Worm (Caenorhabditis elegans): ENCODE measurements around the gene zip-7.
"Not testable (repeated sequence)": the region's sequence is repeated elsewhere in the genome, so short reads cannot be mapped to it uniquely, and the experiment has no call there.

Gene zip-7

ce11 chrIV:16505632-16506203 lies at the start of gene zip-7:
zip-7 (minus strand) TSS chrIV:16505682.
- TF ChIP-seq unc-62 (GFP tag; optimal IDR thresholded peaks at IDR 0.05) = no peak

DNA sequence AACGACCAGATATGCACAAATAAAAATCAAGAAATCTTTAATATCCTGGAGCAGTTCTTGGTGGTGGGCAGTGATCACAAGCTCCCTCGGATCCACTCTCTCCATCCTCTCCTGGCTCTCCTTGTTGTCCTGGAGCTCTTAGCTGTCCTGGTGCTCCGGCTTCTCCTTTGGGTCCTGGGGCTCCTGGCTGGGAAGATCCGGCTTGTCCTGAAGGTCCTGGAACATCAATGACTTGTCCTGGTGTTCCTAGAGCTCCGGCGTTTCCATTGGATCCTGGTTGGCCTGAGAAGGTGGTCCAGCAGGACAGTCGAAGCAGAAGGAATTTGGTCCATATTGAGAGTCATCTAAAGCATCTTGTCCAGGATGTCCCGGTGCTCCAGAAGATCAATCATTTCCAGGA lies 46.0 kb upstream of the zip-7 start:
- no peak for TF ChIP-seq unc-62 (GFP tag; optimal IDR thresholded peaks at IDR 0.05)

DNA sequence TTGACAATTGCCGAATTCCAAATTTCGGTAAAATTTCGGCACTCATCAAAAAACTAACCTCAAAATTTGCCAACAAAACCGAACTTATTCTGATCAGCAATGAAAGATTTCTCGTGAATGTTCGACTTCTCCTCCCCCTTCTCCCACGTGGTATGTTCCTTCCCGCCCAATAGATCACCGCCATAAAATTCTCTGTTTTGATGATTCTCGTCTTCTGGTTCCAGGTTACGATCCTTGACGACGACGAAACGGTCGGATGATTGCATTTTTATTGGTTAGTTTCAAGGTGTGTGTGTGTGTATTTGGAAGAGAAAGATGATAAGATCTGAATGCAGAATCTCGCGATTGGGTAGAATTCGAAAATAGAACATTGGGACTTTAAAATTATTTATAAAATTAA lies 37.2 kb upstream of the zip-7 start, which contains the start of gene uroc-1:
uroc-1 (minus strand) TSS at position 101 of the 400 bp plus-strand sequence.
- TF ChIP-seq unc-62 (GFP tag; optimal IDR thresholded peaks at IDR 0.05) = no peak

ce11 chrIV:16540540-16540939 lies 35.1 kb upstream of the zip-7 start:
- TF ChIP-seq unc-62 (GFP tag; optimal IDR thresholded peaks at IDR 0.05) = no peak

DNA sequence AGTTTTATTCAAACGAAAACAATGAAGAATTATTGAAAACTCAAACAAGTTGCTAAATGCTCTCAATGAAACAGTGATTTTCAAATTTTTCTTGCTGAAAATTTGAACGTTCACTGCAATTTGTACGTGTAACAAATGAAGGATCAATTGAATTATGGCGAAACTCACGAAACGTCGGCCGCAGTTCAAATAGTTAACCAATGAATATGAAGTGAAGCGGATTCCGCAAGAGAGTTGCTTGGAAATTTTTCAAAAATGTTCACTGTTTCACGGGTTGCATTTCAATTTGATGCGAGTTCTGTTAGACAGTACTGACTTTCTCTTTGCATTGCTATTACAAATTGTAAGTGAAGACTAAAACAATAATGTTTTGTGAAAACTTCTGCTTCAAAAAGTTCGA lies 29.4 kb upstream of the zip-7 start:
- TF ChIP-seq unc-62 (GFP tag; optimal IDR thresholded peaks at IDR 0.05) = no peak

DNA sequence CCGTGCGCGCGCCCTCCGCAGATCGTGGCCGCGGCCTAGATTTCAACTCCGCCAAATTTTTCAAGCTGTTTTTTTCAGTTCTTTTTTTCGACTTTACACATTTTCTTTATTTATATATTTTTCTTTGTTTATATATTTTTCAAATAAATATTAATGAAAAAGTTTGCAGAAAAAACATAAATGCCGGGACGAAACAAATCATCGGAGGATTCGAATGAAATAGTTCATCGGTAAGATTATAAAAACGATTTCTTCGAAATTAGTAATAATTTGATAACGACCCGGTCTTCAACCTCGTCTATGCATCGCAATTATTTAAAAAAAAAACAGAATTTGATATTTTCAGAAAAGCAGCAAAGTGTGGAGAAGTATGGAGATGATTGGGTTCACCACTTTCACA lies 27.9 kb upstream of the zip-7 start, which contains the start of gene Y51H4A.6:
Y51H4A.6 (plus strand) TSS at position 301 of the 400 bp plus-strand sequence.
- no peak for TF ChIP-seq unc-62 (GFP tag; optimal IDR thresholded peaks at IDR 0.05)

- TF ChIP-seq unc-62 (GFP tag; optimal IDR thresholded peaks at IDR 0.05) = no peak
These were observed 22.9 kb upstream of the zip-7 start, which contains the start of gene Y51H4A.937 for ce11 chrIV:16528375-16528774. Y51H4A.937 (plus strand) TSS chrIV:16528675.

DNA sequence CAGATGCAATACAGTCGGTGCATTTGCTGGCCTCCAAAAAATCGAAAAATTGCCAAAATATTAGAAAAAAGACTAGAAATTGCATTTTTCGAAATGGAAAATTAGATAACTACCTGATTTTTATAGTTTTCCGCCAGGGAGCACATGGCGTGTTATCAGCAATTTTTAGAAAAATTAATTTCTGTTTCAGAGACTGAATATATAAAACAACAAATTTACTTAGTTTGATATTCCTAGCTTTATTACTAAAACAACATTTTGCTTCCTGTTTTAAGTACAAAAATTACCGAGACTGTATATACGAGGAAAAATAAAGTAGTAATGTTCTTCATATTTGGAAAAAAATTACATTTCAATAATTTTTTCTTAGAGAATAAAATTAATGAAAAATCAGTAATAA lies 20.6 kb upstream of the zip-7 start, which contains the start of gene Y51H4A.5:
Y51H4A.5 (minus strand) TSS at position 101 of the 400 bp plus-strand sequence.
- TF ChIP-seq unc-62 (GFP tag; optimal IDR thresholded peaks at IDR 0.05) = no peak

DNA sequence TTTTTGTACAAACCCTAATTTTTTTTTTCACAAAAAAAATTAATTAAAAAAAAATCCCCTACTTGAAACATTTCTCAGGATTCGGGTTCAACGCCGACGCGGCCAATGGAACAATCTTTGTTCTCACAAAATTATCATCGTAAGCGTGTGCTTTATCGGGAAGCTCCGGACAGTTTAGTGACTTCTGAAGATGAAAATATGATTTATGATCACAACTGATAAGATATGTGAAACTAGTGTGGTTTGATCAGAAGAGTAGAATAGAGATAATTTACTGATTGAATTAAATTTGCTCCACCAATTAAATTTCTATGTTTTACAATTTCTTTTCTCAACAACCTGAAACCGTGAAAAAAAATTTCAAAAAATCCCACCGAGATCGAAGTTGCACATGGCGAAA lies 19.5 kb upstream of the zip-7 start:
- no peak for TF ChIP-seq unc-62 (GFP tag; optimal IDR thresholded peaks at IDR 0.05)

DNA sequence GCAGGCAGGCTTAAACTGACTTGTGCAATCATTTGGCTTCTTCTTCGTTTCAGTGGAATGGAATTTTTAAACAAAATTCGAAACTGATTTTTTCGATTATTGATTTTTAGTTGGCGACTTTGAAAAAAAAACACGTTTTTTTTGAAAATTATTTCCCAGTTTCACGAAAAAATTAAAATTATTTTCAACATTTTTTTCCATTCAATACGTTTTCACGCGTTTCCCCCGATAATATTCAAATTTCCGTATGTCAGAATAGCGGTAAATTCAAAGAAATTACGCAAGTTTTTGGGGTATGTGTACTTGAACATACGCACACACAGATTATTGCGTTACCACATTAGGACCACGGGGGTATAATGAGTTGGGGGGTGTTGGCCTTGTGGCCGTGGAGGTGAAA lies 1.6 kb upstream of the zip-7 start, which contains the start of gene Y51H4A.935:
Y51H4A.935 (minus strand) TSS at position 101 of the 400 bp plus-strand sequence.
- not testable (repeated sequence) for TF ChIP-seq unc-62 (GFP tag; optimal IDR thresholded peaks at IDR 0.05)

DNA sequence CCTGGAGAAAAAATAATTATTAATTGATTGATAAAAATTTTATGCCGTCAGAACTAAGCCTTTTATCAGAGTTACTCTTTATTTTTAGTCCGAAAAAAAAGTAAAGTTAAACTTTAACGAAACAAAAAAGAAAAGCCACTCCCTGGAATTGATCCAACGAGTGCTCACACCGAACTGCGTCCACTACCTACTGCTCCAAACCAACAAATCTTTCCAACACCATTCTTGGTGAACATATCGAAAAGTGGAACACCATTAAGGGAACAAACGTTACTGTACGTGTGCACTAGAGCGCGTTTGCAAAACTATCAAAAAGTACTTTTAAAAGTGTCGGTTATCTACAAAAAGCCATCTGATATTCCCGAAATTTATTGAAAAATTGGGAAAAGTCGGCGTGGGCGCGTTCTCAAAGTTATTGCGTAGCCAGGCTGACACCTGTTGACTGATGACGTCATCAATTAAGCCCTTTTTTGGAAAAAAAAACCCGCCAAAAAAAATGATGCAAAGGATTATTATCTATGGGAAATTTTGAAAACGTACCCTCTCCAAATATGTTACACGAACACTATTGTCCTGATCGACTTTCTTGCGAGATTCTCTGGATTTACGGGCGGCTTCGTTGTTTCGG lies 1.8 kb downstream of the zip-7 start:
- TF ChIP-seq unc-62 (GFP tag; optimal IDR thresholded peaks at IDR 0.05) = no peak

ce11 chrIV:16503049-16503448 lies 2.4 kb downstream of the zip-7 start:
- TF ChIP-seq unc-62 (GFP tag; optimal IDR thresholded peaks at IDR 0.05) = no peak

DNA sequence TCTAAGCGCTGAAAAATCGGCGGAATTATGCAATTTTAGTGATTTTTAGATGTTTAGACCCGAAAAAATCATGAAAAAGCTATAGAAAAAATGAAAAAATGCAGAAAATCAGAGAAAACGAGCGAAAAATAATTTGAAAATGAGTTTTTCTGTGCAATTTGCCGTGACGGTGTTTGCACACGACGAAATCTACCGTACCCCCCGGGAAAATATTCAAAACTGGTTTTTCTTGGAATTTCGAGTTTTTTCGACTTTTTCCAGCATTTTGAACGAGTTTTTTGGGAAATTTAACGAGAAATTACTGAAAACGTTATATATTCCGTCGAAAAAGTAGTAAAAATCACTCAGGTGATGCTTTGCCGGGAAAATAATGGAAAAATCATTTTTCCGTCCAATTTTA lies 3.1 kb downstream of the zip-7 start:
- no peak for TF ChIP-seq unc-62 (GFP tag; optimal IDR thresholded peaks at IDR 0.05)

- TF ChIP-seq unc-62 (GFP tag; optimal IDR thresholded peaks at IDR 0.05) = no peak
These were observed 3.6 kb downstream of the zip-7 start for ce11 chrIV:16501855-16502254.

- TF ChIP-seq unc-62 (GFP tag; optimal IDR thresholded peaks at IDR 0.05) = no peak
These were observed 7.4 kb downstream of the zip-7 start for ce11 chrIV:16498031-16498442.

- TF ChIP-seq unc-62 (GFP tag; optimal IDR thresholded peaks at IDR 0.05) = no peak
These were observed 9.0 kb downstream of the zip-7 start for ce11 chrIV:16496491-16496890.

DNA sequence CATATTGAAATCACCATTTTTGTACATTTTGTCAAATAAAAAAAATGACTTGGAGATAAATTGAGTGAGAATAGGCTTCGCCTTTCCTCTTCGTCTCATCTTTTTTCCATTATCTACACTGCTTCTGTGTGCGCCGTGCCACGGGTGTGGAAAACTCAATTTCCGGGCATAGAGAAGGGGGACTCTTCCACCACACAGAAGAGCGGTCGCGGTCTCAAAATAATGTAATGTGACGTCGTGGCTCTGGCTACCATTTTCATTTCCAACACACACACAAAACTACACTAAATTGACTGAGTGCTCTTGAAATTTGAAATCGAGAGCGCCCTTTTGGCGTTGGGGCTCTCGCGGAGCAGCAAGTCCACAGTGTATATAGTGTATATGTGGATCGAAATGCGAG lies 11.5 kb downstream of the zip-7 start:
- TF ChIP-seq unc-62 (GFP tag; optimal IDR thresholded peaks at IDR 0.05) = no peak

All from whole organism, dauer.